Worm (Caenorhabditis elegans) whole organism, L2 larva: ENCODE measurements around the gene srx-84.

Source experiments
- lin-11 ChIP-seq: fragments of 150-350 bp; sonication (generic microtip); optimal IDR thresholded peaks from 2 replicates; lab custom pipeline; 2014; ENCODE audit warnings: missing biosample characterization, missing genetic modification characterization, inconsistent platforms, mixed read lengths
- lsy-2 ChIP-seq, 2 experiments: fragments of 150-350 bp in 1 of 2; sonication (generic microtip) in 1 of 2; optimal IDR thresholded peaks; 2 replicates each; lab custom pipeline; 2014 to 2017; ENCODE audit warnings: missing biosample characterization in 2 of 2, missing genetic modification characterization in 2 of 2
- mdl-1 ChIP-seq, 2 experiments: fragments of 150-350 bp in 1 of 2; sonication (generic microtip) in 1 of 2; optimal IDR thresholded peaks; 2 replicates each; lab custom pipeline; 2017; ENCODE audit warnings: missing biosample characterization in 2 of 2, missing genetic modification characterization in 2 of 2
- zag-1 ChIP-seq: fragments of 150-350 bp; optimal IDR thresholded peaks from 2 replicates; lab custom pipeline; 2014; ENCODE audit warnings: missing biosample characterization, missing genetic modification characterization

ce11 chrV:11610049-11610448 lies 11.1 kb downstream of the srx-84 start, which contains the start of gene piit-1:
- no peak for TF ChIP-seq zag-1 (tag; lab: Kevin White, UChicago)
- TF ChIP-seq mdl-1 (tag; optimal IDR thresholded peaks at IDR 0.05; lab: Kevin White, UChicago): no peak
- TF ChIP-seq lin-11 (tag; lab: Kevin White, UChicago): no peak
- no peak for TF ChIP-seq lsy-2 (tag; optimal IDR thresholded peaks at IDR 0.05; lab: Kevin White, UChicago)
